Fruit fly (Drosophila melanogaster): Measurements from ENCODE around the gene CG3777.

CG3777 gene

dm6 chrX:279097-279727 is at the start of gene CG3777, which contains the start of gene ewg:
Gene CG3777 (plus strand): TSS chrX:279703.
Gene ewg (minus strand): TSS chrX:279718.
- TF ChIP-seq fkh (GFP tag; optimal IDR thresholded peaks at IDR 0.05) = peak; percentile 4
- TF ChIP-seq lz (GFP tag; optimal IDR thresholded peaks at IDR 0.05) = no peak
- TF ChIP-seq Smox (GFP tag; optimal IDR thresholded peaks at IDR 0.05) = no peak
- TF ChIP-seq pdm3 (GFP tag; optimal IDR thresholded peaks at IDR 0.05) = no peak
- no peak for TF ChIP-seq CG1621 (tag; optimal IDR thresholded peaks at IDR 0.05)
- TF ChIP-seq dsx (GFP tag; optimal IDR thresholded peaks at IDR 0.05; ENCODE audit: poor library complexity, severe bottlenecking) = no peak
- TF ChIP-seq CG10631 (GFP tag; optimal IDR thresholded peaks at IDR 0.05) = no peak
- no peak for TF ChIP-seq CG32006 (GFP tag; optimal IDR thresholded peaks at IDR 0.05)
- no peak for TF ChIP-seq salr (GFP tag; optimal IDR thresholded peaks at IDR 0.05)
- TF ChIP-seq ss (GFP tag; optimal IDR thresholded peaks at IDR 0.05) = peak; percentile 13 to 33
- no peak for TF ChIP-seq Sox14 (GFP tag; optimal IDR thresholded peaks at IDR 0.05)
- no peak for TF ChIP-seq CG4318 (GFP tag; optimal IDR thresholded peaks at IDR 0.05)
- TF ChIP-seq Lpt (GFP tag; optimal IDR thresholded peaks at IDR 0.05) = no peak
- TF ChIP-seq CG16779 (tag; optimal IDR thresholded peaks at IDR 0.05) = no peak
- TF ChIP-seq CG6276 (GFP tag; optimal IDR thresholded peaks at IDR 0.05) = no peak
- no peak for TF ChIP-seq Ets96B (tag; optimal IDR thresholded peaks at IDR 0.05)
- peak; percentile 28 for TF ChIP-seq svp (GFP tag)
- TF ChIP-seq Ets21C (GFP tag; optimal IDR thresholded peaks at IDR 0.05) = no peak
- no peak for TF ChIP-seq CG7368 (GFP tag; optimal IDR thresholded peaks at IDR 0.05)
- TF ChIP-seq CG31627 (GFP tag; optimal IDR thresholded peaks at IDR 0.05) = no peak
- no peak for TF ChIP-seq fd59A (GFP tag; optimal IDR thresholded peaks at IDR 0.05)
- no peak for TF ChIP-seq Eip75B (GFP tag; optimal IDR thresholded peaks at IDR 0.05)
- TF ChIP-seq achi (GFP tag; optimal IDR thresholded peaks at IDR 0.05) = no peak
- no peak for TF ChIP-seq CG34406 (GFP tag; optimal IDR thresholded peaks at IDR 0.05)
- TF ChIP-seq CG3032 (tag; optimal IDR thresholded peaks at IDR 0.05) = no peak
- no peak for TF ChIP-seq cyc (GFP tag; optimal IDR thresholded peaks at IDR 0.05)
- TF ChIP-seq CG6163 (GFP tag; IDR thresholded peaks at IDR 0.05) = no peak
- no peak for TF ChIP-seq CG8319 (GFP tag; optimal IDR thresholded peaks at IDR 0.05)
- TF ChIP-seq CG11762 (GFP tag; optimal IDR thresholded peaks at IDR 0.05; ENCODE audit: insufficient read depth) = no peak
- TF ChIP-seq fd85E (GFP tag; optimal IDR thresholded peaks at IDR 0.05) = no peak
- TF ChIP-seq Sox102F (GFP tag; optimal IDR thresholded peaks at IDR 0.05) = peak; percentile 13
- no peak for TF ChIP-seq vri (GFP tag; optimal IDR thresholded peaks at IDR 0.05)
- TF ChIP-seq CG8119 (GFP tag; IDR thresholded peaks at IDR 0.05) = no peak
- TF ChIP-seq eg (GFP tag; IDR thresholded peaks at IDR 0.05) = no peak
- no peak for TF ChIP-seq CG3919 (GFP tag; optimal IDR thresholded peaks at IDR 0.05)
- no peak for TF ChIP-seq Hr4 (GFP tag; optimal IDR thresholded peaks at IDR 0.05)
- no peak for TF ChIP-seq Gug (GFP tag; IDR thresholded peaks at IDR 0.05)
- no peak for TF ChIP-seq Hr39 (GFP tag; optimal IDR thresholded peaks at IDR 0.05)
- TF ChIP-seq esn (GFP tag; optimal IDR thresholded peaks at IDR 0.05) = no peak
- no peak for TF ChIP-seq CG10669 (GFP tag; optimal IDR thresholded peaks at IDR 0.05)
- peak; percentile 47 for TF ChIP-seq Eip78C (GFP tag)
- no peak for TF ChIP-seq CG11902 (GFP tag; optimal IDR thresholded peaks at IDR 0.05)
- TF ChIP-seq CG11294 (GFP tag; IDR thresholded peaks at IDR 0.05) = no peak
- no peak for TF ChIP-seq Sox15 (GFP tag; optimal IDR thresholded peaks at IDR 0.05)
